Worm (Caenorhabditis elegans): ENCODE results near the gene ssp-36.

Gene ssp-36

ce11 chrIV:9801418-9801817 is 35.3 kb upstream of the ssp-36 start (continued):
- TF ChIP-seq egl-44 (GFP tag; IDR thresholded peaks at IDR 0.05) = 0 out of 2 replicates have a peak, but pooled peaks have one; percentile 22
- TF ChIP-seq dox-1 (GFP tag; IDR thresholded peaks at IDR 0.05) = peak; percentile 51; the same call in 1 of the 2 replicates

ce11 chrIV:9799664-9800063 is 33.5 kb upstream of the ssp-36 start:
- no peak for TF ChIP-seq F10E7.11 (tag; optimal IDR thresholded peaks at IDR 0.05)
- TF ChIP-seq ceh-27 (GFP tag; optimal IDR thresholded peaks at IDR 0.05) = no peak
- TF ChIP-seq him-1 (tag; optimal IDR thresholded peaks at IDR 0.05) = no peak
- TF ChIP-seq tbx-9 (tag; optimal IDR thresholded peaks at IDR 0.05; ENCODE audit: borderline replicate concordance) = no peak
- no peak for TF ChIP-seq nhr-80 (tag; optimal IDR thresholded peaks at IDR 0.05)
- no peak for TF ChIP-seq C06A6.2 (GFP tag; conservative IDR thresholded peaks at IDR 0.05)
- no peak for TF ChIP-seq attf-6 (GFP tag; IDR thresholded peaks at IDR 0.05)
- no peak for TF ChIP-seq ztf-22 (GFP tag; optimal IDR thresholded peaks at IDR 0.05)
- TF ChIP-seq lin-40 (tag; optimal IDR thresholded peaks at IDR 0.05) = no peak
- no peak for TF ChIP-seq ztf-25 (GFP tag; IDR thresholded peaks at IDR 0.05)
- TF ChIP-seq hsf-1 (GFP tag; IDR thresholded peaks at IDR 0.05) = no peak
- TF ChIP-seq F23B12.7 (tag; optimal IDR thresholded peaks at IDR 0.05; ENCODE audit: insufficient read depth) = no peak
- TF ChIP-seq lin-35 (GFP tag; optimal IDR thresholded peaks at IDR 0.05) = no peak
- TF ChIP-seq Y67H2A.10 (GFP tag; conservative IDR thresholded peaks at IDR 0.05) = no peak
- no peak for TF ChIP-seq F57C9.4 (tag; optimal IDR thresholded peaks at IDR 0.05)
- TF ChIP-seq F22D6.2 (tag; optimal IDR thresholded peaks at IDR 0.05) = no peak

ce11 chrIV:9799129-9799528 is 33.0 kb upstream of the ssp-36 start, which contains the start of gene fat-4:
Gene fat-4, plus strand, starts transcription at chrIV:9799429.
- TF ChIP-seq B0019.2 (GFP tag; conservative IDR thresholded peaks at IDR 0.05) (no peak), ztf-3 (GFP tag; optimal IDR thresholded peaks at IDR 0.05) (no peak), ama-1 (optimal IDR thresholded peaks at IDR 0.05) (no peak), ama-1 (GFP tag; optimal IDR thresholded peaks at IDR 0.05) (no peak), chd-7 (tag; optimal IDR thresholded peaks at IDR 0.05) (no peak), cebp-2 (GFP tag; IDR thresholded peaks at IDR 0.05) (no peak), hmg-1.2 (GFP tag; IDR thresholded peaks at IDR 0.05) (no peak), F52B5.7 (tag; optimal IDR thresholded peaks at IDR 0.05) (no peak), attf-6 (GFP tag; IDR thresholded peaks at IDR 0.05) (no peak), madf-3 (GFP tag; IDR thresholded peaks at IDR 0.05) (no peak), tbx-9 (tag; optimal IDR thresholded peaks at IDR 0.05; ENCODE audit: borderline replicate concordance) (no peak), snpc-3.4 (tag; optimal IDR thresholded peaks at IDR 0.05) (no peak)

- TF ChIP-seq F23B12.7 (tag; optimal IDR thresholded peaks at IDR 0.05; ENCODE audit: insufficient read depth) (no peak), Y79H2A.3 (GFP tag; conservative IDR thresholded peaks at IDR 0.05) (no peak), nhr-179 (tag; optimal IDR thresholded peaks at IDR 0.05) (no peak), Y53G8AR.9 (GFP tag; conservative IDR thresholded peaks at IDR 0.05) (0 out of 2 replicates have a peak, but pooled peaks have one; percentile 8), nhr-80 (tag; optimal IDR thresholded peaks at IDR 0.05) (peak; percentile 50)
Measured at ce11 chrIV:9798307-9798706, 32.2 kb upstream of the ssp-36 start.

- no peak for TF ChIP-seq cebp-1 (GFP tag; IDR thresholded peaks at IDR 0.05)
- TF ChIP-seq cebp-1 (tag; optimal IDR thresholded peaks at IDR 0.05) = no peak
- no peak for TF ChIP-seq nfyb-1 (GFP tag; IDR thresholded peaks at IDR 0.05)
- peak; percentile 46 for TF ChIP-seq nhr-80 (tag; optimal IDR thresholded peaks at IDR 0.05)
- TF ChIP-seq lin-54 (GFP tag; optimal IDR thresholded peaks at IDR 0.05) = peak; percentile 15
Measured at ce11 chrIV:9797304-9798003, 31.3 kb upstream of the ssp-36 start, which contains the start of gene T13F2.2. Gene T13F2.2, minus strand, starts transcription at chrIV:9797354.

Measured in whole organism, young adult.